Worm (Caenorhabditis elegans): Measurements from ENCODE around the gene K01D12.10.

The K01D12.10 gene

ce11 chrV:12411909-12412308 is 5.9 kb downstream of the K01D12.10 start, which contains the start of gene cdr-7:
TSS of gene cdr-7 (minus strand) at chrV:12412113.
- TF ChIP-seq ceh-31 (tag; optimal IDR thresholded peaks at IDR 0.05) (no peak), ref-2 (tag; optimal IDR thresholded peaks at IDR 0.05) (no peak), unc-55 (GFP tag; optimal IDR thresholded peaks at IDR 0.05) (no peak), pros-1 (tag; optimal IDR thresholded peaks at IDR 0.05) (no peak), ceh-9 (tag; optimal IDR thresholded peaks at IDR 0.05) (no peak), ceh-30 (tag; optimal IDR thresholded peaks at IDR 0.05) (no peak), hlh-30 (tag; optimal IDR thresholded peaks at IDR 0.05; ENCODE audit: insufficient read depth) (no peak), elt-2 (tag; optimal IDR thresholded peaks at IDR 0.05) (no peak), mec-3 (tag; optimal IDR thresholded peaks at IDR 0.05; ENCODE audit: borderline replicate concordance) (no peak), rnt-1 (tag; optimal IDR thresholded peaks at IDR 0.05) (no peak), ets-4 (tag; optimal IDR thresholded peaks at IDR 0.05) (no peak), ceh-24 (tag; optimal IDR thresholded peaks at IDR 0.05) (no peak), ama-1 (optimal IDR thresholded peaks at IDR 0.05) (no peak)

- TF ChIP-seq odd-2 (tag; optimal IDR thresholded peaks at IDR 0.05) (no peak), nhr-232 (tag; optimal IDR thresholded peaks at IDR 0.05) (no peak), tbx-7 (tag; optimal IDR thresholded peaks at IDR 0.05) (no peak), hlh-13 (GFP tag; optimal IDR thresholded peaks at IDR 0.05) (no peak), ahr-1 (tag; optimal IDR thresholded peaks at IDR 0.05) (no peak), ceh-24 (tag; optimal IDR thresholded peaks at IDR 0.05) (no peak), che-1 (tag; optimal IDR thresholded peaks at IDR 0.05) (no peak), dmd-4 (tag; optimal IDR thresholded peaks at IDR 0.05; ENCODE audit: borderline replicate concordance) (no peak), madf-2 (tag; optimal IDR thresholded peaks at IDR 0.05) (no peak), unc-55 (GFP tag; optimal IDR thresholded peaks at IDR 0.05) (no peak), sox-4 (tag; optimal IDR thresholded peaks at IDR 0.05) (no peak), C08G9.2 (tag; optimal IDR thresholded peaks at IDR 0.05) (no peak), syd-9 (tag; optimal IDR thresholded peaks at IDR 0.05) (no peak), ceh-19 (GFP tag; optimal IDR thresholded peaks at IDR 0.05) (no peak), fkh-6 (tag; optimal IDR thresholded peaks at IDR 0.05) (no peak), ref-2 (tag; optimal IDR thresholded peaks at IDR 0.05) (no peak), ceh-9 (tag; optimal IDR thresholded peaks at IDR 0.05) (no peak), ceh-31 (tag; optimal IDR thresholded peaks at IDR 0.05) (no peak), npax-4 (tag; optimal IDR thresholded peaks at IDR 0.05) (no peak), ceh-48 (tag; optimal IDR thresholded peaks at IDR 0.05) (no peak)
Observed at ce11 chrV:12412321-12412720, 6.3 kb downstream of the K01D12.10 start.

- TF ChIP-seq ceh-48 (tag; optimal IDR thresholded peaks at IDR 0.05): no peak
- TF ChIP-seq K09A11.1 (tag; optimal IDR thresholded peaks at IDR 0.05; ENCODE audit: insufficient read depth): no peak
- TF ChIP-seq lin-11 (tag; optimal IDR thresholded peaks at IDR 0.05): no peak
- TF ChIP-seq sdc-2 (tag; optimal IDR thresholded peaks at IDR 0.05): no peak
- no peak for TF ChIP-seq hlh-8 (tag; optimal IDR thresholded peaks at IDR 0.05)
- no peak for TF ChIP-seq ceh-14 (tag; optimal IDR thresholded peaks at IDR 0.05)
- TF ChIP-seq pqm-1 (tag; optimal IDR thresholded peaks at IDR 0.05): no peak
- no peak for TF ChIP-seq ceh-18 (tag; optimal IDR thresholded peaks at IDR 0.05)
- TF ChIP-seq nhr-232 (tag; optimal IDR thresholded peaks at IDR 0.05): no peak
Observed at ce11 chrV:12413651-12414114, 7.7 kb downstream of the K01D12.10 start, which contains the start of gene cdr-6. TSS of gene cdr-6 (minus strand) at chrV:12413701.

- TF ChIP-seq ceh-22 (tag; optimal IDR thresholded peaks at IDR 0.05) (no peak), mec-3 (tag; optimal IDR thresholded peaks at IDR 0.05; ENCODE audit: borderline replicate concordance) (no peak), odd-2 (tag; optimal IDR thresholded peaks at IDR 0.05) (no peak), syd-9 (tag; optimal IDR thresholded peaks at IDR 0.05) (no peak), ceh-19 (GFP tag; optimal IDR thresholded peaks at IDR 0.05) (no peak), elt-2 (tag; optimal IDR thresholded peaks at IDR 0.05) (no peak), F13H6.1 (tag; optimal IDR thresholded peaks at IDR 0.05) (no peak), dve-1 (tag; optimal IDR thresholded peaks at IDR 0.05) (no peak), npax-4 (tag; optimal IDR thresholded peaks at IDR 0.05) (no peak), elt-4 (tag; optimal IDR thresholded peaks at IDR 0.05) (no peak), pha-4 (tag; optimal IDR thresholded peaks at IDR 0.05) (no peak), pros-1 (tag; optimal IDR thresholded peaks at IDR 0.05) (no peak), pha-2 (tag; optimal IDR thresholded peaks at IDR 0.05) (no peak), pag-3 (tag; optimal IDR thresholded peaks at IDR 0.05; ENCODE audit: borderline replicate concordance) (no peak)
Observed at ce11 chrV:12414362-12414761, 8.3 kb downstream of the K01D12.10 start.
